Fruit fly (Drosophila melanogaster) whole organism, embryonic: ENCODE data around the gene Upf1.

Experiments used
- Antp ChIP-seq: fragments of 200-800 bp; sonication (Bioruptor generic); optimal IDR thresholded peaks from 3 replicates; lab custom pipeline; 2016; ENCODE audit warnings: missing biosample characterization, missing genetic modification characterization
- BtbVII ChIP-seq: fragments of 200-800 bp; sonication (Bioruptor generic); optimal IDR thresholded peaks from 3 replicates; lab custom pipeline; 2017; ENCODE audit warnings: missing biosample characterization, mild to moderate bottlenecking, missing genetic modification characterization
- CG10462 ChIP-seq: fragments of 200-800 bp; sonication (Bioruptor generic); optimal IDR thresholded peaks from 2 replicates; lab custom pipeline; 2016; ENCODE audit warnings: missing biosample characterization, missing genetic modification characterization
- CG10979 ChIP-seq: fragments of 200-800 bp; sonication (Bioruptor generic); optimal IDR thresholded peaks from 2 replicates; lab custom pipeline; 2018; ENCODE audit warnings: missing biosample characterization, mild to moderate bottlenecking, missing genetic modification characterization, moderate library complexity
- CG11247 ChIP-seq: fragments of 200-800 bp; sonication (Bioruptor generic); IDR thresholded peaks from 2 replicates; pipeline ENCODE4 v1.3.6; 2022; ENCODE audit warnings: missing biosample characterization, missing genetic modification characterization
- CG1233 ChIP-seq: fragments of 200-800 bp; sonication (Bioruptor generic); optimal IDR thresholded peaks from 4 replicates; lab custom pipeline; 2018; ENCODE audit warnings: missing biosample characterization, mild to moderate bottlenecking, missing genetic modification characterization
- CG12391 ChIP-seq: fragments of 200-800 bp; sonication (Bioruptor generic); optimal IDR thresholded peaks from 3 replicates; lab custom pipeline; 2018; ENCODE audit warnings: missing biosample characterization, mild to moderate bottlenecking, missing genetic modification characterization, moderate library complexity
- CG12769 ChIP-seq: fragments of 200-800 bp; sonication (Bioruptor generic); optimal IDR thresholded peaks from 2 replicates; lab custom pipeline; 2019; ENCODE audit warnings: missing biosample characterization, mild to moderate bottlenecking, missing genetic modification characterization, moderate library complexity
- CG15514 ChIP-seq: fragments of 200-800 bp; sonication (Bioruptor generic); optimal IDR thresholded peaks from 3 replicates; lab custom pipeline; 2017; ENCODE audit warnings: missing biosample characterization, missing genetic modification characterization, mild to moderate bottlenecking, moderate library complexity, missing genetic modification reagents
- CG1647 ChIP-seq: fragments of 200-800 bp; sonication (Bioruptor generic); optimal IDR thresholded peaks from 3 replicates; lab custom pipeline; 2016; ENCODE audit warnings: missing biosample characterization, missing genetic modification characterization
- CG17186 ChIP-seq: fragments of 200-800 bp; sonication (Bioruptor generic); optimal IDR thresholded peaks from 3 replicates; lab custom pipeline; 2017; ENCODE audit warnings: missing biosample characterization, missing genetic modification reagents, missing genetic modification characterization
- CG17328 ChIP-seq: fragments of 200-800 bp; sonication (Bioruptor generic); IDR thresholded peaks from 2 replicates; pipeline ENCODE4 v1.3.6; 2022; ENCODE audit warnings: missing biosample characterization, missing genetic modification characterization
- CG17912 ChIP-seq: fragments of 200-800 bp; sonication (Bioruptor generic); optimal IDR thresholded peaks from 2 replicates; lab custom pipeline; 2018; ENCODE audit warnings: missing biosample characterization, mild to moderate bottlenecking, missing genetic modification characterization
- CG31388 ChIP-seq: fragments of 200-800 bp; sonication (Bioruptor generic); optimal IDR thresholded peaks from 2 replicates; lab custom pipeline; 2016; ENCODE audit warnings: missing biosample characterization, missing genetic modification characterization
- CG33557 ChIP-seq: fragments of 200-800 bp; sonication (Bioruptor generic); optimal IDR thresholded peaks from 2 replicates; lab custom pipeline; 2019; ENCODE audit warnings: missing biosample characterization, mild to moderate bottlenecking, missing genetic modification characterization, moderate library complexity
- CG34422 ChIP-seq: fragments of 200-800 bp; sonication (Bioruptor generic); IDR thresholded peaks from 3 replicates; pipeline ENCODE4 v1.3.6; 2022; ENCODE audit warnings: missing biosample characterization, missing genetic modification characterization
- CG4854 ChIP-seq: fragments of 200-800 bp; sonication (Bioruptor generic); optimal IDR thresholded peaks from 2 replicates; lab custom pipeline; 2016; ENCODE audit warnings: missing biosample characterization, missing genetic modification characterization, inconsistent platforms
- CG6765 ChIP-seq: fragments of 200-800 bp; sonication (Bioruptor generic); optimal IDR thresholded peaks from 3 replicates; lab custom pipeline; 2017; ENCODE audit warnings: missing biosample characterization, mild to moderate bottlenecking, missing genetic modification characterization
- CG7839 ChIP-seq: fragments of 200-800 bp; sonication (Bioruptor generic); optimal IDR thresholded peaks from 3 replicates; lab custom pipeline; 2018; ENCODE audit warnings: missing biosample characterization, mild to moderate bottlenecking, missing genetic modification characterization, moderate library complexity
- CG8359 ChIP-seq: fragments of 200-800 bp; sonication (Bioruptor generic); optimal IDR thresholded peaks from 2 replicates; lab custom pipeline; 2017; ENCODE audit warnings: missing biosample characterization, mild to moderate bottlenecking, missing genetic modification characterization, borderline replicate concordance
- CG9215 ChIP-seq: fragments of 200-800 bp; sonication (Bioruptor generic); IDR thresholded peaks from 2 replicates; pipeline ENCODE4 v1.3.6; 2022; ENCODE audit warnings: missing biosample characterization, missing genetic modification characterization
- Doc2 ChIP-seq: fragments of 200-800 bp; sonication (Bioruptor generic); IDR thresholded peaks from 2 replicates; pipeline ENCODE4 v1.3.6; 2022; ENCODE audit warnings: missing biosample characterization, missing genetic modification characterization
- Fer2 ChIP-seq: fragments of 200-800 bp; sonication (Bioruptor generic); optimal IDR thresholded peaks from 2 replicates; lab custom pipeline; 2018; ENCODE audit warnings: missing biosample characterization, mild to moderate bottlenecking, missing genetic modification characterization, moderate library complexity
- HHEX ChIP-seq: fragments of 200-800 bp; sonication (Bioruptor generic); optimal IDR thresholded peaks from 3 replicates; lab custom pipeline; 2017; ENCODE audit warnings: missing biosample characterization, mild to moderate bottlenecking, missing genetic modification characterization, missing genetic modification reagents
- HLH4C ChIP-seq: fragments of 200-800 bp; sonication (Bioruptor generic); IDR thresholded peaks from 3 replicates; pipeline ENCODE4 v1.3.6; 2022; ENCODE audit warnings: missing biosample characterization, missing genetic modification characterization; ENCODE audit not compliant: partially characterized antibody
- Hr51 ChIP-seq, 2 experiments: fragments of 200-800 bp; sonication (Bioruptor generic); optimal IDR thresholded peaks; 2 replicates in 1 of 2; 3 replicates in 1 of 2; lab custom pipeline; 2016 to 2018; ENCODE audit warnings: missing biosample characterization in 2 of 2, missing genetic modification characterization in 2 of 2, mild to moderate bottlenecking in 1 of 2, moderate library complexity in 1 of 2
- Opbp ChIP-seq: fragments of 200-800 bp; sonication (Bioruptor generic); IDR thresholded peaks from 3 replicates; pipeline ENCODE4 v1.3.6; 2022; ENCODE audit warnings: missing biosample characterization, missing genetic modification characterization; ENCODE audit not compliant: partially characterized antibody
- Rx ChIP-seq: fragments of 200-800 bp; sonication (Bioruptor generic); IDR thresholded peaks from 2 replicates; pipeline ENCODE4 v1.3.6; 2022; ENCODE audit warnings: missing biosample characterization, missing genetic modification characterization
- ara ChIP-seq: fragments of 200-800 bp; sonication (Bioruptor generic); IDR thresholded peaks from 2 replicates; pipeline ENCODE4 v1.3.6; 2022; ENCODE audit warnings: missing biosample characterization, missing genetic modification characterization
- chn ChIP-seq: fragments of 200-800 bp; sonication (Bioruptor generic); optimal IDR thresholded peaks from 2 replicates; lab custom pipeline; 2016; ENCODE audit warnings: missing biosample characterization, missing genetic modification characterization
- gcm2 ChIP-seq: fragments of 200-800 bp; sonication (Bioruptor generic); optimal IDR thresholded peaks from 2 replicates; lab custom pipeline; 2016; ENCODE audit warnings: missing biosample characterization, missing genetic modification characterization
- grau ChIP-seq: fragments of 200-800 bp; optimal IDR thresholded peaks from 3 replicates; lab custom pipeline; 2019; ENCODE audit warnings: missing biosample characterization, mild to moderate bottlenecking, missing genetic modification characterization, moderate library complexity
- grn ChIP-seq: fragments of 200-800 bp; sonication (Bioruptor generic); optimal IDR thresholded peaks from 3 replicates; lab custom pipeline; 2017; ENCODE audit warnings: missing biosample characterization, missing genetic modification characterization
- kay ChIP-seq: fragments of 200-800 bp; sonication (Bioruptor generic); optimal IDR thresholded peaks from 2 replicates; lab custom pipeline; 2016; ENCODE audit warnings: missing biosample characterization, missing genetic modification characterization
- lola ChIP-seq, 3 experiments: fragments of >200 bp in 2 of 3; fragments of 200-800 bp in 1 of 3; sonication (Bioruptor generic) in 1 of 3; optimal IDR thresholded peaks; 2 replicates each; lab custom pipeline; 2017 to 2019; ENCODE audit warnings: missing biosample characterization in 3 of 3, missing genetic modification characterization in 3 of 3, mild to moderate bottlenecking in 1 of 3, moderate library complexity in 1 of 3
- lov ChIP-seq, 2 experiments: fragments of 200-800 bp in 1 of 2; fragments of >200 bp in 1 of 2; sonication (Bioruptor generic) in 1 of 2; IDR thresholded peaks in 1 of 2; optimal IDR thresholded peaks in 1 of 2; 2 replicates in 1 of 2; 3 replicates in 1 of 2; pipeline versions ENCODE4 v1.3.6 to Lab custom; 2017 to 2022; ENCODE audit warnings: missing biosample characterization in 1 of 2, missing genetic modification characterization in 1 of 2
- maf-S ChIP-seq: fragments of 200-800 bp; sonication (Bioruptor generic); optimal IDR thresholded peaks from 2 replicates; lab custom pipeline; 2016; ENCODE audit warnings: missing biosample characterization, missing genetic modification characterization
- nerfin-1 ChIP-seq: fragments of 200-800 bp; sonication (Bioruptor generic); optimal IDR thresholded peaks from 3 replicates; lab custom pipeline; 2019; ENCODE audit warnings: missing biosample characterization, mild to moderate bottlenecking, missing genetic modification characterization, moderate library complexity
- pb ChIP-seq: fragments of 200-800 bp; sonication (Bioruptor generic); optimal IDR thresholded peaks from 3 replicates; lab custom pipeline; 2016; ENCODE audit warnings: missing biosample characterization, missing genetic modification characterization
- peb ChIP-seq: fragments of 200-800 bp; sonication (Bioruptor generic); IDR thresholded peaks from 2 replicates; pipeline ENCODE4 v1.3.6; 2022; ENCODE audit warnings: missing biosample characterization, missing genetic modification characterization
- rib ChIP-seq: fragments of 200-800 bp; sonication (Bioruptor generic); IDR thresholded peaks from 2 replicates; pipeline ENCODE4 v1.3.6; 2022; ENCODE audit warnings: missing biosample characterization, missing genetic modification characterization
- ro ChIP-seq: fragments of 200-800 bp; sonication (Bioruptor generic); IDR thresholded peaks from 2 replicates; pipeline ENCODE4 v1.3.6; 2022; ENCODE audit warnings: missing biosample characterization, missing genetic modification characterization
- tio ChIP-seq: fragments of 200-800 bp; sonication (Bioruptor generic); optimal IDR thresholded peaks from 2 replicates; lab custom pipeline; 2017; ENCODE audit warnings: missing biosample characterization, missing genetic modification characterization, inconsistent platforms
- ttk ChIP-seq: fragments of 200-800 bp; sonication (Bioruptor generic); IDR thresholded peaks from 2 replicates; pipeline ENCODE4 v2.1.2; 2022; ENCODE audit warnings: missing biosample characterization, missing genetic modification characterization
- twi ChIP-seq: fragments of 200-800 bp; optimal IDR thresholded peaks from 2 replicates; lab custom pipeline; 2019; ENCODE audit warnings: missing biosample characterization, mild to moderate bottlenecking, missing genetic modification characterization, moderate library complexity
- vvl ChIP-seq: fragments of 200-800 bp; sonication (Bioruptor generic); IDR thresholded peaks from 2 replicates; pipeline ENCODE4 v1.3.6; 2022; ENCODE audit warnings: missing biosample characterization, missing genetic modification characterization
- wek ChIP-seq: fragments of 200-800 bp; sonication (Bioruptor generic); optimal IDR thresholded peaks from 3 replicates; lab custom pipeline; 2018; ENCODE audit warnings: missing biosample characterization, mild to moderate bottlenecking, missing genetic modification characterization, moderate library complexity
- yki ChIP-seq: fragments of >200 bp; optimal IDR thresholded peaks from 3 replicates; lab custom pipeline; 2018
- zen ChIP-seq: fragments of 200-800 bp; sonication (Bioruptor generic); optimal IDR thresholded peaks from 3 replicates; lab custom pipeline; 2018; ENCODE audit warnings: missing biosample characterization, mild to moderate bottlenecking, missing genetic modification characterization, moderate library complexity
- zen2 ChIP-seq: fragments of 200-800 bp; sonication (Bioruptor generic); IDR thresholded peaks from 3 replicates; pipeline ENCODE4 v1.3.6; 2022; ENCODE audit warnings: missing biosample characterization, missing genetic modification characterization; ENCODE audit not compliant: partially characterized antibody

Gene Upf1

dm6 chrX:11886976-11887375, 18.2 kb downstream of the Upf1 start, which contains the start of the genes CG10353 and SelG (continued):
- TF ChIP-seq maf-S (peak; percentile 44), CG10979 (tag; lab: Kevin White, UChicago) (no peak), CG17328 (GFP tag; lab: Robert Waterston, UW) (no peak), CG9215 (GFP tag; lab: Robert Waterston, UW) (0 out of 2 replicates have a peak, but pooled peaks have one; percentile 14), CG6765 (GFP tag; lab: Kevin White, UChicago) (no peak), Doc2 (GFP tag; lab: Robert Waterston, UW) (no peak), lola (GFP tag; optimal IDR thresholded peaks at IDR 0.05; lab: Kevin White, UChicago) (no peak), CG1647 (GFP tag; lab: Kevin White, UChicago) (peak; percentile 38), ro (GFP tag; lab: Robert Waterston, UW) (no peak), grn (GFP tag; lab: Kevin White, UChicago) (no peak), ttk (GFP tag; lab: Robert Waterston, UW) (no peak), CG10462 (GFP tag; lab: Kevin White, UChicago) (no peak), zen2 (GFP tag; lab: Robert Waterston, UW) (peak; percentile 90), CG17186 (peak; percentile 17), Hr51 (GFP tag; optimal IDR thresholded peaks at IDR 0.05; lab: Kevin White, UChicago) (peak in 1 of 2 experiments; percentile 57), CG12769 (tag; lab: Kevin White, UChicago) (peak; percentile 54), CG34422 (GFP tag; lab: Robert Waterston, UW) (no peak), grau (peak; percentile 66), Opbp (peak; percentile 89), CG33557 (GFP tag; lab: Kevin White, UChicago) (no peak), lov (optimal IDR thresholded peaks at IDR 0.05; lab: Kevin White, UChicago) (no peak), lov (GFP tag; IDR thresholded peaks at IDR 0.05; lab: Robert Waterston, UW) (no peak), Antp (GFP tag; lab: Kevin White, UChicago) (peak; percentile 66), CG1233 (GFP tag; lab: Kevin White, UChicago) (no peak), rib (GFP tag; lab: Robert Waterston, UW) (no peak), zen (peak; percentile 25), CG8359 (GFP tag; lab: Kevin White, UChicago) (no peak), yki (lab: Kevin White, UChicago) (no peak), Fer2 (tag; lab: Kevin White, UChicago) (no peak), peb (GFP tag; lab: Robert Waterston, UW) (no peak), CG11247 (GFP tag; lab: Robert Waterston, UW) (no peak), tio (GFP tag; lab: Kevin White, UChicago) (no peak), CG4854 (GFP tag; lab: Kevin White, UChicago) (no peak), CG7839 (tag; lab: Kevin White, UChicago) (peak; percentile 17), kay (GFP tag; lab: Kevin White, UChicago) (no peak), ara (no peak), chn (peak; percentile 30), Rx (no peak), nerfin-1 (tag; lab: Kevin White, UChicago) (peak; percentile 48), wek (peak; percentile 54), CG12391 (tag; lab: Kevin White, UChicago) (peak; percentile 40), HHEX (GFP tag; lab: Kevin White, UChicago) (peak; percentile 2), CG31388 (no peak), gcm2 (no peak), CG15514 (GFP tag; lab: Kevin White, UChicago) (peak; percentile 77), CG17912 (GFP tag; lab: Kevin White, UChicago) (no peak), HLH4C (GFP tag; lab: Robert Waterston, UW) (peak; percentile 70), twi (peak; percentile 4), BtbVII (no peak), pb (GFP tag; lab: Kevin White, UChicago) (no peak), vvl (GFP tag; lab: Robert Waterston, UW) (peak; percentile 64)
